Worm (Caenorhabditis elegans) whole organism, midembryonic: ENCODE results near the gene srd-68.
"Not testable (repeated sequence)": the region's sequence is repeated elsewhere in the genome, so short reads cannot be mapped to it uniquely, and the experiment has no call there.

Experiments
- T22C8.4 ChIP-seq: fragments of 200-800 bp; sonication (Bioruptor generic); IDR thresholded peaks from 2 replicates; pipeline ENCODE4 v1.3.6; 2022; ENCODE audit warnings: missing genetic modification characterization, missing compliant biosample characterization
- cog-1 ChIP-seq: sonication (generic microtip); optimal IDR thresholded peaks from 2 replicates; lab custom pipeline; 2016; ENCODE audit warnings: missing genetic modification characterization, missing compliant biosample characterization
- flt-1 ChIP-seq: fragments of 200-800 bp; sonication (Bioruptor generic); IDR thresholded peaks from 2 replicates; pipeline ENCODE4 v1.3.6; 2022; ENCODE audit warnings: missing genetic modification characterization, missing compliant biosample characterization
- klf-2 ChIP-seq: fragments of 200-800 bp; sonication (Bioruptor generic); conservative IDR thresholded peaks from 2 replicates; pipeline ENCODE4 v1.3.6; 2022; ENCODE audit warnings: missing genetic modification reagents, missing genetic modification characterization, missing compliant biosample characterization
- med-1 ChIP-seq: sonication (generic microtip); optimal IDR thresholded peaks from 2 replicates; lab custom pipeline; 2017; ENCODE audit warnings: missing genetic modification characterization, mild to moderate bottlenecking, missing compliant biosample characterization, antibody characterized with exemption, missing genetic modification reagents; ENCODE audit not compliant: insufficient read depth
- ref-1 ChIP-seq: fragments of 200-800 bp; sonication (Bioruptor generic); conservative IDR thresholded peaks from 2 replicates; pipeline ENCODE4 v1.3.6; 2022; ENCODE audit warnings: missing genetic modification reagents, missing genetic modification characterization, missing compliant biosample characterization
- tab-1 ChIP-seq: fragments of 200-800 bp; sonication (Bioruptor generic); IDR thresholded peaks from 2 replicates; pipeline ENCODE4 v1.3.6; 2022; ENCODE audit warnings: missing genetic modification characterization, missing compliant biosample characterization
- ztf-23 ChIP-seq: fragments of 200-800 bp; sonication (Bioruptor generic); IDR thresholded peaks from 2 replicates; pipeline ENCODE4 v1.3.6; 2022; ENCODE audit warnings: missing genetic modification reagents, missing genetic modification characterization, missing compliant biosample characterization

ce11 chrV:16948011-16948410 lies 45.4 kb upstream of the srd-68 start, which contains the start of gene fbxa-112:
- TF ChIP-seq klf-2 (GFP tag; lab: Robert Waterston, UW); tab-1 (GFP tag; lab: Robert Waterston, UW); cog-1 (tag; lab: Kevin White, UChicago); ref-1 (GFP tag; lab: Robert Waterston, UW); flt-1 (GFP tag; lab: Robert Waterston, UW); ztf-23 (GFP tag; lab: Robert Waterston, UW); med-1; T22C8.4 (GFP tag; lab: Robert Waterston, UW): not testable (repeated sequence)
